Fruit fly (Drosophila melanogaster): ENCODE measurements around the gene Drsl1.
A peak's percentile ranks its signal among the peaks of the same experiment; 100 is the strongest.

- TF ChIP-seq CG12768 (GFP tag; optimal IDR thresholded peaks at IDR 0.05), result peak; percentile 40
- TF ChIP-seq CG5204 (GFP tag; optimal IDR thresholded peaks at IDR 0.05), result no peak
- TF ChIP-seq kay (GFP tag; ENCODE audit: borderline replicate concordance), result no peak
- no peak for TF ChIP-seq cic (GFP tag; optimal IDR thresholded peaks at IDR 0.05)
- peak; percentile 54 for TF ChIP-seq CG7045 (GFP tag; optimal IDR thresholded peaks at IDR 0.05)
- TF ChIP-seq Crg-1 (GFP tag; optimal IDR thresholded peaks at IDR 0.05), result peak; percentile 65
- TF ChIP-seq Clk (GFP tag; optimal IDR thresholded peaks at IDR 0.05), result peak; percentile 44
- TF ChIP-seq CG1620 (GFP tag; optimal IDR thresholded peaks at IDR 0.05), result peak; percentile 81
- TF ChIP-seq CG14711 (tag; optimal IDR thresholded peaks at IDR 0.05), result peak; percentile 53
Measured at dm6 chr3L:3319223-3319643, 16.4 kb downstream of the Drsl1 start, which contains the start of the genes PIG-C, CG12016 and Dpm2.

Data from whole organism, adult.